Worm (Caenorhabditis elegans) whole organism, L4/young adult: ENCODE results near the gene K07H8.8.

Experiments
- W03F9.2 ChIP-seq: fragments of 150-350 bp; optimal IDR thresholded peaks from 2 replicates; lab custom pipeline; 2014; ENCODE audit warnings: missing biosample characterization, missing genetic modification characterization
- dao-5 ChIP-seq: sonication (generic microtip); optimal IDR thresholded peaks from 2 replicates; lab custom pipeline; 2016; ENCODE audit warnings: missing genotype, missing genetic modification characterization, moderate library complexity, missing compliant biosample characterization
- him-1 ChIP-seq: sonication (generic microtip); optimal IDR thresholded peaks from 2 replicates; lab custom pipeline; 2016; ENCODE audit warnings: missing genotype, missing genetic modification reagents, missing genetic modification characterization, missing compliant biosample characterization

The K07H8.8 gene

ce11 chrIV:8232428-8232827 lies 35.8 kb downstream of the K07H8.8 start:
- TF ChIP-seq dao-5 (tag; lab: Kevin White, UChicago) (no peak), him-1 (tag; lab: Kevin White, UChicago) (no peak), W03F9.2 (tag; lab: Kevin White, UChicago) (no peak)

ce11 chrIV:8229523-8229922 lies 38.7 kb downstream of the K07H8.8 start:
- no peak for TF ChIP-seq him-1 (tag; lab: Kevin White, UChicago)

- TF ChIP-seq him-1 (tag; lab: Kevin White, UChicago), result no peak
- TF ChIP-seq W03F9.2 (tag; lab: Kevin White, UChicago), result no peak
- TF ChIP-seq dao-5 (tag; lab: Kevin White, UChicago), result no peak
Measured at ce11 chrIV:8226474-8226873, 41.7 kb downstream of the K07H8.8 start.

- TF ChIP-seq W03F9.2 (tag; lab: Kevin White, UChicago) (no peak), him-1 (tag; lab: Kevin White, UChicago) (no peak), dao-5 (tag; lab: Kevin White, UChicago) (no peak)
Measured at ce11 chrIV:8225357-8225756, 42.9 kb downstream of the K07H8.8 start, which contains the start of gene serp-1.2. Gene serp-1.2 (plus strand): TSS chrIV:8225674.

ce11 chrIV:8223055-8223454 lies 45.2 kb downstream of the K07H8.8 start:
- TF ChIP-seq W03F9.2 (tag; lab: Kevin White, UChicago), result no peak
- no peak for TF ChIP-seq him-1 (tag; lab: Kevin White, UChicago)
- TF ChIP-seq dao-5 (tag; lab: Kevin White, UChicago), result no peak

ce11 chrIV:8221946-8222345 lies 46.3 kb downstream of the K07H8.8 start, which contains the start of gene gpx-6:
Gene gpx-6 (plus strand): TSS chrIV:8222202.
- no peak for TF ChIP-seq W03F9.2 (tag; lab: Kevin White, UChicago)
- no peak for TF ChIP-seq him-1 (tag; lab: Kevin White, UChicago)
- no peak for TF ChIP-seq dao-5 (tag; lab: Kevin White, UChicago)

ce11 chrIV:8219987-8220386 lies 48.2 kb downstream of the K07H8.8 start, which contains the start of gene ocr-2:
Gene ocr-2 (minus strand): TSS chrIV:8220087.
- TF ChIP-seq dao-5 (tag; lab: Kevin White, UChicago) (no peak), him-1 (tag; lab: Kevin White, UChicago) (no peak), W03F9.2 (tag; lab: Kevin White, UChicago) (no peak)
